Worm (Caenorhabditis elegans) whole organism, L4/young adult: Measurements from ENCODE around the gene srw-32.

Experiments used
- W03F9.2 ChIP-seq: fragments of 150-350 bp; optimal IDR thresholded peaks from 2 replicates; lab custom pipeline; 2014; ENCODE audit warnings: missing biosample characterization, missing genetic modification characterization
- dao-5 ChIP-seq: sonication (generic microtip); optimal IDR thresholded peaks from 2 replicates; lab custom pipeline; 2016; ENCODE audit warnings: missing genotype, missing genetic modification characterization, moderate library complexity, missing compliant biosample characterization

ce11 chrV:17486034-17486433 is 22.6 kb upstream of the srw-32 start, which contains the start of gene scl-24:
- TF ChIP-seq W03F9.2, result no peak
- TF ChIP-seq dao-5, result no peak
